Fruit fly (Drosophila melanogaster) whole organism, pupa: ENCODE results near the gene Fpgs1.

Experiments used
- CG10348 ChIP-seq: fragments of 200-800 bp; sonication (Bioruptor generic); IDR thresholded peaks from 2 replicates; pipeline ENCODE4 v1.3.6; 2022; ENCODE audit warnings: missing biosample characterization, missing genetic modification characterization
- CG8301 ChIP-seq: fragments of 200-800 bp; sonication (Bioruptor generic); optimal IDR thresholded peaks from 2 replicates; lab custom pipeline; 2018; ENCODE audit warnings: missing biosample characterization, mild to moderate bottlenecking, missing genetic modification characterization
- D1 ChIP-seq: fragments of 200-800 bp; sonication (Bioruptor generic); optimal IDR thresholded peaks from 2 replicates; lab custom pipeline; 2018; ENCODE audit warnings: missing biosample characterization, mild to moderate bottlenecking, missing genetic modification characterization, moderate library complexity
- EcR ChIP-seq: fragments of 200-800 bp; sonication (Bioruptor generic); optimal IDR thresholded peaks from 3 replicates; lab custom pipeline; 2019; ENCODE audit warnings: missing biosample characterization, missing genetic modification characterization, mild to moderate bottlenecking, moderate library complexity, missing genetic modification reagents
- Pif1B ChIP-seq: fragments of 200-800 bp; sonication (Bioruptor generic); optimal IDR thresholded peaks from 3 replicates; lab custom pipeline; 2016; ENCODE audit warnings: missing biosample characterization, missing genetic modification characterization

DNA sequence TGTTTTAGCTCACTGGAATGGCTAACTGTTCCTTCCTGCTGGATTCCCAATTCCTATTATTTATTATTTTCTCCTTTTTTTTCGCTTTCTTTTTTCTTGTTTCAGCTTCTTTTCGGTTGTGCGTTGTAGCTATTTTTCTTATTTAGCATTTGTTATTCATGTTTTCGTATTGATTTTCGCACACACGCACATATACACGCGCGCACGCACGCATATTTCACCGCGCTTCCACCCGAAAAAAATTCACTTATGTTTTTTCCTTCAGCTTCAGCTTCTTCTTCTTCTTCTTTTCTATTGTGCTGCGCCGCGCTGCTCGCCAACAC lies 29.0 kb upstream of the Fpgs1 start:
- TF ChIP-seq EcR (GFP tag; lab: Kevin White, UChicago) (no peak), Pif1B (GFP tag; lab: Kevin White, UChicago) (no peak), CG8301 (tag; lab: Kevin White, UChicago) (no peak), CG10348 (GFP tag; lab: Robert Waterston, UW) (no peak), D1 (tag; lab: Kevin White, UChicago) (no peak)
